Worm (Caenorhabditis elegans): ENCODE data around the gene nduv-2.

nduv-2 gene

DNA sequence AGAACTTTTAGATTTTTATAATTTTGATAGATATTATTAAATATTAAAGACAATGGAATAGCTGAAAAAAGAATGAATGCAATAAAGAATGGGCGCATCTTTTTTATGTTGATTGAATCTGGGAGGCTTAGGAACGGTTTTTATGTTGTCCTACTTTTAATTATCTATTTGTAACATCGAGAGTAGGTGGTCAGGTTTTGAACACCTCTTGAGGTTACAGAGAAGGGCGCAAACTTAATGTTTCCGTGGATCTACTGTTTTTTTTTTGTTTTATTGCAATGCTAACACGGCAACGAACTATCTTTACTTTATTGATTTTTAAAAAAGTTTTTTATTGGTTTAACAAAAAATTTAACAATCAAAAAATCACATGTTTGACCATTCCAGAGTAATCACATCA is 11.5 kb downstream of the nduv-2 start, which contains the start of gene F53F4.7:
TSS of gene F53F4.7 (minus strand) at position 101 of the 400 bp plus-strand sequence.
- no peak for TF ChIP-seq tlf-1 (GFP tag; optimal IDR thresholded peaks at IDR 0.05)
- TF ChIP-seq pbrm-1 (GFP tag; IDR thresholded peaks at IDR 0.05) = no peak
- TF ChIP-seq ccch-3 (GFP tag; optimal IDR thresholded peaks at IDR 0.05) = no peak
- TF ChIP-seq rec-8 (tag; optimal IDR thresholded peaks at IDR 0.05) = no peak
- TF ChIP-seq mxl-1 (tag; optimal IDR thresholded peaks at IDR 0.05) = no peak
- TF ChIP-seq fkh-3 (tag; optimal IDR thresholded peaks at IDR 0.05) = no peak
- no peak for TF ChIP-seq lir-1 (GFP tag; conservative IDR thresholded peaks at IDR 0.05)
- no peak for TF ChIP-seq efl-1 (GFP tag; optimal IDR thresholded peaks at IDR 0.05)
- no peak for TF ChIP-seq hsf-1 (GFP tag; IDR thresholded peaks at IDR 0.05)
- no peak for TF ChIP-seq lin-26 (GFP tag; IDR thresholded peaks at IDR 0.05)
- TF ChIP-seq nhr-27 (tag; optimal IDR thresholded peaks at IDR 0.05) = no peak
- TF ChIP-seq attf-5 (GFP tag; optimal IDR thresholded peaks at IDR 0.05) = no peak
- TF ChIP-seq nhr-120 (GFP tag; IDR thresholded peaks at IDR 0.05) = no peak
- TF ChIP-seq let-607 (tag; optimal IDR thresholded peaks at IDR 0.05) = no peak
- TF ChIP-seq snpc-1.3 (tag; optimal IDR thresholded peaks at IDR 0.05; ENCODE audit: insufficient read depth) = no peak

DNA sequence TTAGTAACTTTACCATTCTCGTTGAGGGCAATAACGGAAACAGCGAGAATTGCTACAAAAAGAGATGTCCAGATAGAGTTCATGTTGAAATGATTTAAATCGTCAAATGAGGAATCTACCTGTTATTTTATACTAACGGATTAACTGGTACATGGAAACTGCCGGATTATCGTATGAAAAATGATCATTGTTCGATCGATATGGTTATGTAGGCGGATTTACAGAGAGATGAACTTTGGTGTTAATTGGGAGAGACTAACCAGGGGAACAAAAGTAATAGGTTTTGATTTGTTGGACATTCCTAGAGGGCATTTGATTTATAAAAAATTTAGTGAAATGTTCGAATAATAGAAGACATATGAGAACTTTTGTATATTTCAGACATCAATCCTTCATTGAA is 13.6 kb downstream of the nduv-2 start, which contains the start of gene spig-9:
TSS of gene spig-9 (minus strand) at position 101 of the 400 bp plus-strand sequence.
- TF ChIP-seq tlf-1 (GFP tag; optimal IDR thresholded peaks at IDR 0.05) (no peak), snpc-3.4 (tag; optimal IDR thresholded peaks at IDR 0.05) (no peak), sptf-2 (GFP tag; optimal IDR thresholded peaks at IDR 0.05) (no peak)

DNA sequence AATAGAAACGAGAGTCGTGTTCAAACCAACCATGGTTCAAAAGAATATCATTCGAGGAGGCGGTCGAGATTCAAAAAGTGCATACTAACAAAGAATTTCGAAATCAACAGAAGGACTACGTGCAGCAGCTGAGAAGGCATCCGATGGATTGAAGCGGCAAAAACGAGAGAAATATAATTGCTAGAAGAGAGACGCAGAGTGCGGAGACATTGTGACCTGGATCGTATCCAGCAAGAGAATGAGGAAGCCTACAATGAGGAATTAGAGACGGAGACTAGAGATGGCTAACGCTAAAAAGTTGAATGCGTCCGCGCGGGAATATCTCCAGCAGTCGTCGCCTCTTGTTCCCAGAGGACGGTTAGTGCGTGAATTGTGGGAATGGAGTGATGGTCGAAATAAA is 15.6 kb downstream of the nduv-2 start:
- TF ChIP-seq F23B12.7 (tag; optimal IDR thresholded peaks at IDR 0.05; ENCODE audit: insufficient read depth) = no peak
- TF ChIP-seq lin-26 (GFP tag; IDR thresholded peaks at IDR 0.05) = no peak
- no peak for TF ChIP-seq somi-1 (GFP tag; optimal IDR thresholded peaks at IDR 0.05)
- peak; percentile 63 for TF ChIP-seq hmg-1.2 (GFP tag; IDR thresholded peaks at IDR 0.05)
- no peak for TF ChIP-seq F33H1.4 (GFP tag; IDR thresholded peaks at IDR 0.05)
- no peak for TF ChIP-seq tbx-9 (tag; optimal IDR thresholded peaks at IDR 0.05; ENCODE audit: borderline replicate concordance)
- TF ChIP-seq let-526 (GFP tag; IDR thresholded peaks at IDR 0.05) = no peak

DNA sequence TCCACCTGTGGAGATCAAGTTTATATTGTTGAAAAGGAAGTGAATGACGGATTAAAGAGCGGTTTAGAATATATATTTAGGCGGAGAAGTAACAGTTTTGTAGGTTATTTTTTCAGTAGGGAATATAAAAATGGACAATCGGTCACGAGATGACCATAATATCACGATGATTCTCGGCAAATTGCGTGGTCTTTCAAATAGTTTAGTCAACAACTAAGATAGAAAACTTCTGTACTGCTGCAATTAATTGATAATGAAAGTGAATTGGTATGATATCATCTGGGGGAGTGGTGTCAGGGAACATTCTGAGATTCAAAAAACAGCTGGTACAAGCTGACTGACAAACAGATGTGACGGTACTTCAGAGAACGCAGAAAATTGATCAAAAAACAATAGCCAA is 16.9 kb downstream of the nduv-2 start:
- TF ChIP-seq somi-1 (GFP tag; optimal IDR thresholded peaks at IDR 0.05) = peak; percentile 30
- no peak for TF ChIP-seq ets-4 (GFP tag; optimal IDR thresholded peaks at IDR 0.05)

DNA sequence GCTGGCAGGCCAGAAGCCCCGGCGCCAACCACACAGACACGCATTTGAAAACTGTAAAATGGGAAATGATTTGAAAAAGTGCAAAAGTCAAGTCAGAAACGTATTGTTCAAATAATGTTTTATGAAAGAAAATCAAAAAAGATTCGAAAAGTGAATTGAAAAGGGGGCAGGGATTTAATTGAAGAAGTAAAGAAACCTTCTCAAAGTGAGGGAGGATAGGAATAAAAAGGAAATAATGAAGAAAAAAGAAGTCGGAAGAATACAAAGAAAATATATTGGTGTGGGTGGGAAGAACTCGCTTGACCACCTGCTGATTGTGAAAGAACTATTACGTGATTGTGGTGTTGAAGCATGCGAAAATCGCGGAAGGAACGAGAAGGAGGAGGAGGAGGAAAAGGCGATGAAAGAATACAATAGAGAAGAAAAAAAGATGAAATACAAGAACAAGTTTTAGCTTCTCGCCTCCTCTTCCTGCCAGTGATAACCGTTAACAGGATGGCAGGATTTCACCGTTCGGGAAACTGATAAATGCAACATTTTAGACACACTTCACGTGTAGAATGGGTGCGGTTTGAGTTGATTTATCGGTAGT is 18.6 kb downstream of the nduv-2 start, which contains the start of gene fmo-4:
TSS of gene fmo-4 (minus strand) at position 51 of the 592 bp plus-strand sequence.
- TF ChIP-seq F57A8.1 (GFP tag; optimal IDR thresholded peaks at IDR 0.05) (no peak), B0261.1 (tag; optimal IDR thresholded peaks at IDR 0.05) (no peak), snpc-1.3 (tag; optimal IDR thresholded peaks at IDR 0.05; ENCODE audit: insufficient read depth) (no peak)

DNA sequence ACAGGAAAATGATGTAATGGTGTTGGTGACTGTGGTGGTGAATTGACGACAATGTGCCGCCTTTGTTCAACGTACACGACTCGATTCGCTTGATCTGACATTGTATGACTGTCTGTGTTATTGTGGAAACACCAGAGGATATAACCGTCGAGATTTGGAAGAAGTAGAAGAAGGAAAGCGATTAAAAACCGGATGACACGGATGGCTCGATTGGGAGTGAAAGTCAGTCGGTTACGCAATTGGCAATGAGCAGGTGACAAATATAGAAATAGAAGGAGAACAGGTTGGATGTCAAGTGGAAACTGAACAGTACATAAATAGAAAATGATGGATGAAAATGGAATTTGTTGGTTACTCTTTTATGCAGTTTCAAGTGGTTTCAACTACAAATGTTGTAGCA is 24.5 kb downstream of the nduv-2 start, which contains the start of gene rdy-2:
TSS of gene rdy-2 (minus strand) at position 101 of the 400 bp plus-strand sequence.
- TF ChIP-seq F57C9.4 (tag; optimal IDR thresholded peaks at IDR 0.05) (no peak), ZK185.1 (tag; optimal IDR thresholded peaks at IDR 0.05; ENCODE audit: poor library complexity, severe bottlenecking) (no peak), lir-1 (GFP tag; conservative IDR thresholded peaks at IDR 0.05) (no peak), hlh-12 (tag; optimal IDR thresholded peaks at IDR 0.05) (no peak), nhr-90 (tag; optimal IDR thresholded peaks at IDR 0.05) (no peak), lin-26 (GFP tag; IDR thresholded peaks at IDR 0.05) (no peak), die-1 (tag; optimal IDR thresholded peaks at IDR 0.05) (no peak), F57A8.1 (GFP tag; optimal IDR thresholded peaks at IDR 0.05) (no peak), F37B4.10 (GFP tag; IDR thresholded peaks at IDR 0.05) (no peak), ceh-79 (tag; optimal IDR thresholded peaks at IDR 0.05) (no peak), tbp1 (GFP tag; optimal IDR thresholded peaks at IDR 0.05) (no peak), hlh-26 (GFP tag; conservative IDR thresholded peaks at IDR 0.05) (no peak), ceh-58 (GFP tag; IDR thresholded peaks at IDR 0.05) (no peak), attf-5 (GFP tag; optimal IDR thresholded peaks at IDR 0.05) (no peak), madf-6 (GFP tag; IDR thresholded peaks at IDR 0.05) (no peak)

Measured in whole organism, young adult.